Fruit fly (Drosophila melanogaster): ENCODE results near the gene eEF2.

The eEF2 gene

dm6 chr2L:21681322-21682268, at the start of gene eEF2 (continued):
- TF ChIP-seq CG11695 (GFP tag; IDR thresholded peaks at IDR 0.05) (peak; percentile 56; the same call in 1 of the 3 replicates), CG14050 (GFP tag; IDR thresholded peaks at IDR 0.05) (peak; percentile 77), Sry-β (GFP tag; optimal IDR thresholded peaks at IDR 0.05) (peak; percentile 34), ato (GFP tag; IDR thresholded peaks at IDR 0.05; ENCODE audit: partially characterized antibody) (peak; percentile 88), CG10366 (GFP tag; IDR thresholded peaks at IDR 0.05) (peak; percentile 67), zen (tag; optimal IDR thresholded peaks at IDR 0.05) (peak; percentile 31), da (GFP tag; optimal IDR thresholded peaks at IDR 0.05) (peak; percentile 45), YL-1 (GFP tag; optimal IDR thresholded peaks at IDR 0.05) (peak; percentile 95), Oaz (GFP tag; IDR thresholded peaks at IDR 0.05) (peak; percentile 55; the same call in 1 of the 2 replicates), Dip3 (GFP tag; optimal IDR thresholded peaks at IDR 0.05) (peak; percentile 61), CG6854 (GFP tag; optimal IDR thresholded peaks at IDR 0.05) (peak; percentile 56), unc-4 (GFP tag; IDR thresholded peaks at IDR 0.05; ENCODE audit: partially characterized antibody) (peak; percentile 90), phol (tag; optimal IDR thresholded peaks at IDR 0.05) (peak; percentile 82), h (optimal IDR thresholded peaks at IDR 0.05) (no peak), crc (GFP tag; optimal IDR thresholded peaks at IDR 0.05) (peak; percentile 53), Kr (GFP tag; optimal IDR thresholded peaks at IDR 0.05) (no peak), fd3F (GFP tag; optimal IDR thresholded peaks at IDR 0.05) (peak; percentile 72), fd64A (GFP tag; optimal IDR thresholded peaks at IDR 0.05) (peak; percentile 67), NK7.1 (GFP tag; optimal IDR thresholded peaks at IDR 0.05) (peak; percentile 54), CG10431 (GFP tag; optimal IDR thresholded peaks at IDR 0.05) (peak; percentile 85), Hmr (GFP tag; optimal IDR thresholded peaks at IDR 0.05) (peak; percentile 96), ken (GFP tag; IDR thresholded peaks at IDR 0.05) (no peak; the same call in 2 of the 3 replicates), hbn (GFP tag; IDR thresholded peaks at IDR 0.05; ENCODE audit: partially characterized antibody) (peak; percentile 78), tll (GFP tag; optimal IDR thresholded peaks at IDR 0.05) (no peak), CG11093 (GFP tag; IDR thresholded peaks at IDR 0.05) (0 out of 3 replicates have a peak, but pooled peaks have one; percentile 7), Ravus (GFP tag; IDR thresholded peaks at IDR 0.05) (no peak; the same call in 1 of the 2 replicates), crol (GFP tag; IDR thresholded peaks at IDR 0.05) (no peak), CoRest (tag; optimal IDR thresholded peaks at IDR 0.05) (peak; percentile 59), ab (GFP tag; optimal IDR thresholded peaks at IDR 0.05) (no peak), pum (GFP tag; optimal IDR thresholded peaks at IDR 0.05) (peak; percentile 37), odd (GFP tag; optimal IDR thresholded peaks at IDR 0.05) (peak; percentile 87), Hr51 (GFP tag; optimal IDR thresholded peaks at IDR 0.05) (peak; percentile 72 to 82), CG10267 (tag; optimal IDR thresholded peaks at IDR 0.05) (peak; percentile 70), CG11723 (GFP tag; optimal IDR thresholded peaks at IDR 0.05) (peak; percentile 73), CG12071 (GFP tag; optimal IDR thresholded peaks at IDR 0.05) (peak; percentile 77), CG17612 (GFP tag; IDR thresholded peaks at IDR 0.05) (no peak), Nf-YB (GFP tag; optimal IDR thresholded peaks at IDR 0.05) (peak; percentile 68), Ptx1 (GFP tag; IDR thresholded peaks at IDR 0.05) (no peak; the same call in 1 of the 2 replicates), CG15696 (tag; optimal IDR thresholded peaks at IDR 0.05) (peak; percentile 8), dati (GFP tag; IDR thresholded peaks at IDR 0.05) (no peak), wor (GFP tag; IDR thresholded peaks at IDR 0.05) (no peak), CG17568 (GFP tag; optimal IDR thresholded peaks at IDR 0.05) (peak; percentile 90), CG13296 (GFP tag; optimal IDR thresholded peaks at IDR 0.05) (peak; percentile 84), CG9215 (GFP tag; IDR thresholded peaks at IDR 0.05) (no peak; the same call in 1 of the 2 replicates), Nf-YC (tag; optimal IDR thresholded peaks at IDR 0.05) (peak; percentile 63), Fer1 (GFP tag; optimal IDR thresholded peaks at IDR 0.05) (peak; percentile 83), Xbp1 (GFP tag; optimal IDR thresholded peaks at IDR 0.05) (peak; percentile 73), Ets97D (GFP tag; optimal IDR thresholded peaks at IDR 0.05) (peak; percentile 98)

Measured in whole organism, embryonic.